Worm (Caenorhabditis elegans) whole organism, L4 larva: Measurements from ENCODE around the gene umps-1.

Experiments
- D1046.2 ChIP-seq: fragments of 200-800 bp; sonication (Bioruptor generic); IDR thresholded peaks from 2 replicates; pipeline ENCODE4 v1.3.6; 2022; ENCODE audit warnings: missing genetic modification characterization, missing compliant biosample characterization
- F10B5.3 ChIP-seq: sonication (generic microtip); optimal IDR thresholded peaks from 2 replicates; lab custom pipeline; 2016; ENCODE audit warnings: mild to moderate bottlenecking, missing genetic modification characterization, missing compliant biosample characterization
- T26A8.4 ChIP-seq: fragments of 200-800 bp; sonication (Bioruptor generic); IDR thresholded peaks from 2 replicates; pipeline ENCODE4 v1.3.6; 2022; ENCODE audit warnings: missing genetic modification characterization, missing compliant biosample characterization
- Y105C5A.15 ChIP-seq: fragments of 200-800 bp; sonication (Bioruptor generic); IDR thresholded peaks from 2 replicates; pipeline ENCODE4 v1.3.6; 2022; ENCODE audit warnings: missing genetic modification characterization, missing compliant biosample characterization
- aha-1 ChIP-seq: fragments of 150-350 bp; peaks from one replicate; lab custom pipeline; 2014; ENCODE audit warnings: missing biosample characterization, missing genetic modification characterization
- aly-2 ChIP-seq: sonication (generic microtip); optimal IDR thresholded peaks from 2 replicates; lab custom pipeline; 2018; ENCODE audit warnings: missing biosample characterization, missing genetic modification characterization
- ceh-20 ChIP-seq: fragments of 200-800 bp; sonication (Bioruptor generic); IDR thresholded peaks from 2 replicates; pipeline ENCODE4 v1.3.6; 2022; ENCODE audit warnings: missing genetic modification reagents, missing genetic modification characterization, missing compliant biosample characterization
- ceh-44 ChIP-seq: fragments of 200-800 bp; sonication (Bioruptor generic); IDR thresholded peaks from 2 replicates; pipeline ENCODE4 v1.3.6; 2022; ENCODE audit warnings: missing genetic modification reagents, missing genetic modification characterization, missing compliant biosample characterization
- ces-1 ChIP-seq: fragments of 150-350 bp; sonication (generic microtip); optimal IDR thresholded peaks from 4 replicates; lab custom pipeline; 2014; ENCODE audit warnings: missing biosample characterization, missing genetic modification reagents, missing genetic modification characterization
- cey-2 ChIP-seq: sonication (generic microtip); optimal IDR thresholded peaks from 3 replicates; lab custom pipeline; 2017; ENCODE audit warnings: missing genetic modification characterization, mild to moderate bottlenecking, missing compliant biosample characterization, antibody characterized with exemption, borderline replicate concordance; ENCODE audit not compliant: insufficient read depth
- ctbp-1 ChIP-seq: fragments of 200-800 bp; sonication (Bioruptor generic); IDR thresholded peaks from 2 replicates; pipeline ENCODE4 v1.3.6; 2022; ENCODE audit warnings: missing genetic modification reagents, missing genetic modification characterization, missing compliant biosample characterization
- daf-19 ChIP-seq: fragments of 200-800 bp; sonication (Bioruptor generic); conservative IDR thresholded peaks from 2 replicates; pipeline ENCODE4 v1.3.6; 2022; ENCODE audit warnings: missing genetic modification characterization, missing compliant biosample characterization
- duxl-1 ChIP-seq: sonication (generic microtip); optimal IDR thresholded peaks from 2 replicates; lab custom pipeline; 2016; ENCODE audit warnings: mild to moderate bottlenecking, missing genetic modification characterization, moderate library complexity, missing compliant biosample characterization; ENCODE audit not compliant: poor library complexity
- dve-1 ChIP-seq: sonication (generic microtip); optimal IDR thresholded peaks from 2 replicates; lab custom pipeline; 2017; ENCODE audit warnings: antibody characterized with exemption, mild to moderate bottlenecking, missing genetic modification characterization, missing compliant biosample characterization; ENCODE audit not compliant: insufficient read depth
- egl-27 ChIP-seq: sonication (generic microtip); optimal IDR thresholded peaks from 3 replicates; lab custom pipeline; 2017; ENCODE audit warnings: missing biosample characterization, missing genetic modification reagents, missing genetic modification characterization
- fkh-10 ChIP-seq: fragments of 150-350 bp; optimal IDR thresholded peaks from 2 replicates; lab custom pipeline; 2014; ENCODE audit warnings: missing biosample characterization, missing genetic modification reagents, missing genetic modification characterization
- hlh-11 ChIP-seq: fragments of 200-800 bp; sonication (Bioruptor generic); optimal IDR thresholded peaks from 2 replicates; lab custom pipeline; 2018; ENCODE audit warnings: mild to moderate bottlenecking, missing genetic modification characterization, missing compliant biosample characterization
- lin-13 ChIP-seq: fragments of 150-350 bp; optimal IDR thresholded peaks from 2 replicates; lab custom pipeline; 2014; ENCODE audit warnings: missing biosample characterization, missing genetic modification reagents, missing genetic modification characterization
- lin-15B ChIP-seq: fragments of 150-350 bp; sonication (generic microtip); optimal IDR thresholded peaks from 3 replicates; lab custom pipeline; 2014; ENCODE audit warnings: missing biosample characterization, missing genetic modification characterization
- lin-29 ChIP-seq: fragments of 200-800 bp; sonication (Bioruptor generic); IDR thresholded peaks from 2 replicates; pipeline ENCODE4 v1.3.6; 2022; ENCODE audit warnings: missing genetic modification reagents, missing genetic modification characterization, missing compliant biosample characterization
- lin-38 ChIP-seq: fragments of 200-800 bp; sonication (Bioruptor generic); IDR thresholded peaks from 2 replicates; pipeline ENCODE4 v1.3.6; 2022; ENCODE audit warnings: missing genetic modification reagents, missing genetic modification characterization, missing compliant biosample characterization
- lin-39 ChIP-seq: fragments of 150-350 bp; optimal IDR thresholded peaks from 2 replicates; lab custom pipeline; 2014; ENCODE audit warnings: missing biosample characterization, missing genetic modification reagents, missing genetic modification characterization
- lsy-2 ChIP-seq, 2 experiments: fragments of 150-350 bp in 1 of 2; sonication (generic microtip) in 1 of 2; optimal IDR thresholded peaks; 2 replicates each; lab custom pipeline; 2014 to 2017; ENCODE audit warnings: missing biosample characterization in 2 of 2, missing genetic modification characterization in 2 of 2
- madf-5 ChIP-seq, 2 experiments: fragments of 200-800 bp; sonication (Bioruptor generic); IDR thresholded peaks; 2 replicates each; pipeline ENCODE4 v1.3.6; 2022; ENCODE audit warnings: missing compliant biosample characterization in 2 of 2, missing genetic modification characterization in 2 of 2
- madf-9 ChIP-seq: fragments of 200-800 bp; sonication (Bioruptor generic); conservative IDR thresholded peaks from 2 replicates; pipeline ENCODE4 v1.3.6; 2022; ENCODE audit warnings: missing genetic modification reagents, missing genetic modification characterization, missing compliant biosample characterization
- mep-1 ChIP-seq: fragments of 150-350 bp; sonication (generic microtip); optimal IDR thresholded peaks from 3 replicates; lab custom pipeline; 2014; ENCODE audit warnings: missing biosample characterization, missing genetic modification characterization
- mxl-3 ChIP-seq: fragments of 200-800 bp; sonication (Bioruptor generic); optimal IDR thresholded peaks from 2 replicates; lab custom pipeline; 2018; ENCODE audit warnings: mild to moderate bottlenecking, missing genetic modification characterization, missing compliant biosample characterization
- nhr-237 ChIP-seq: sonication (generic microtip); optimal IDR thresholded peaks from 2 replicates; lab custom pipeline; 2017; ENCODE audit warnings: missing biosample characterization, missing genetic modification characterization
- nhr-28 ChIP-seq: fragments of 150-350 bp; optimal IDR thresholded peaks from 2 replicates; lab custom pipeline; 2014; ENCODE audit warnings: missing biosample characterization, missing genetic modification characterization
- nhr-48 ChIP-seq: sonication (generic microtip); optimal IDR thresholded peaks from 2 replicates; lab custom pipeline; 2016; ENCODE audit warnings: mild to moderate bottlenecking, missing genetic modification characterization, missing compliant biosample characterization
- nhr-76 ChIP-seq: fragments of 150-350 bp; optimal IDR thresholded peaks from 2 replicates; lab custom pipeline; 2014; ENCODE audit warnings: missing biosample characterization, missing genetic modification characterization
- pqm-1 ChIP-seq: sonication (generic microtip); optimal IDR thresholded peaks from 2 replicates; lab custom pipeline; 2017; ENCODE audit warnings: missing biosample characterization, missing genetic modification characterization
- set-16 ChIP-seq: fragments of 200-800 bp; sonication (Bioruptor generic); IDR thresholded peaks from 2 replicates; pipeline ENCODE4 v1.3.6; 2022; ENCODE audit warnings: missing genetic modification reagents, missing genetic modification characterization, missing compliant biosample characterization
- snpc-4 ChIP-seq: fragments of 150-350 bp; optimal IDR thresholded peaks from 2 replicates; lab custom pipeline; 2014; ENCODE audit warnings: missing biosample characterization, missing genetic modification characterization
- tag-97 ChIP-seq: fragments of 200-800 bp; sonication (Bioruptor generic); IDR thresholded peaks from 2 replicates; pipeline ENCODE4 v1.3.6; 2022; ENCODE audit warnings: missing genetic modification characterization, missing compliant biosample characterization
- tra-1 ChIP-seq: fragments of 200-800 bp; sonication (Bioruptor generic); IDR thresholded peaks from 2 replicates; pipeline ENCODE4 v1.3.6; 2022; ENCODE audit warnings: missing genetic modification reagents, missing genetic modification characterization, missing compliant biosample characterization
- unc-39 ChIP-seq: sonication (generic microtip); optimal IDR thresholded peaks from 2 replicates; lab custom pipeline; 2017; ENCODE audit warnings: missing biosample characterization, missing genetic modification characterization
- unc-62 ChIP-seq, 3 experiments: fragments of 150-350 bp in 1 of 3; sonication (generic microtip); optimal IDR thresholded peaks in 2 of 3; peaks in 1 of 3; 1 replicate in 1 of 3; 2 replicates in 2 of 3; lab custom pipeline; 2014 to 2017; ENCODE audit warnings: missing biosample characterization in 3 of 3, missing genetic modification characterization in 3 of 3, missing genetic modification reagents in 3 of 3, missing genotype in 1 of 3
- vab-7 ChIP-seq: fragments of 200-800 bp; sonication (Bioruptor generic); IDR thresholded peaks from 2 replicates; pipeline ENCODE4 v1.3.6; 2022; ENCODE audit warnings: missing genetic modification reagents, missing genetic modification characterization, missing compliant biosample characterization
- zag-1 ChIP-seq: fragments of 150-350 bp; optimal IDR thresholded peaks from 2 replicates; lab custom pipeline; 2014; ENCODE audit warnings: missing biosample characterization, missing genetic modification characterization
- zfp-2 ChIP-seq: sonication (generic microtip); optimal IDR thresholded peaks from 2 replicates; lab custom pipeline; 2016; ENCODE audit warnings: mild to moderate bottlenecking, missing genetic modification characterization, missing compliant biosample characterization
- zfp-3 ChIP-seq: fragments of 200-800 bp; sonication (Bioruptor generic); conservative IDR thresholded peaks from 2 replicates; pipeline ENCODE4 v1.3.6; 2022; ENCODE audit warnings: missing genetic modification reagents, missing genetic modification characterization, missing compliant biosample characterization

umps-1 gene

ce11 chrIII:10364656-10365055 lies 7.2 kb upstream of the umps-1 start, which contains the start of gene tbc-8:
Gene tbc-8 (plus strand): TSS chrIII:10364956.
- TF ChIP-seq unc-62 (GFP tag; optimal IDR thresholded peaks at IDR 0.05 in 1 of 2; lab: Kevin White, UChicago) (no peak), unc-62 (tag; optimal IDR thresholded peaks at IDR 0.05; lab: Kevin White, UChicago) (no peak), aha-1 (tag; lab: Kevin White, UChicago) (peak; percentile 48), egl-27 (tag; lab: Kevin White, UChicago) (no peak), duxl-1 (tag; lab: Kevin White, UChicago) (no peak), nhr-28 (no peak), lin-39 (no peak)

ce11 chrIII:10362920-10363319 lies 5.5 kb upstream of the umps-1 start:
- TF ChIP-seq mxl-3: no peak
- no peak for TF ChIP-seq ceh-44 (GFP tag; lab: Robert Waterston, UW)
- no peak for TF ChIP-seq aly-2 (tag; lab: Kevin White, UChicago)

ce11 chrIII:10361456-10361855 lies 4.0 kb upstream of the umps-1 start:
- TF ChIP-seq madf-5 (GFP tag; IDR thresholded peaks at IDR 0.05; lab: Robert Waterston, UW) (no peak), madf-9 (no peak), lin-15B (no peak), hlh-11 (no peak), ces-1 (no peak), cey-2 (tag; lab: Kevin White, UChicago) (no peak), Y105C5A.15 (GFP tag; lab: Robert Waterston, UW) (no peak), unc-39 (tag; lab: Kevin White, UChicago) (no peak), vab-7 (GFP tag; lab: Robert Waterston, UW) (no peak), nhr-48 (no peak), zag-1 (tag; lab: Kevin White, UChicago) (no peak), lin-13 (no peak), nhr-237 (tag; lab: Kevin White, UChicago) (no peak), nhr-28 (no peak), F10B5.3 (tag; lab: Kevin White, UChicago) (no peak), pqm-1 (tag; lab: Kevin White, UChicago) (no peak), zfp-3 (GFP tag; lab: Robert Waterston, UW) (no peak)

ce11 chrIII:10359916-10360315 lies 2.5 kb upstream of the umps-1 start:
- TF ChIP-seq tra-1 (GFP tag; lab: Robert Waterston, UW) (no peak), aha-1 (tag; lab: Kevin White, UChicago) (peak; percentile 93)

- TF ChIP-seq aha-1 (tag; lab: Kevin White, UChicago) (peak; percentile 14), ces-1 (peak; percentile 86), fkh-10 (GFP tag; lab: Kevin White, UChicago) (peak; percentile 62), mep-1 (tag; lab: Kevin White, UChicago) (no peak), lin-38 (GFP tag; lab: Robert Waterston, UW) (no peak), ctbp-1 (0 out of 2 replicates have a peak, but pooled peaks have one; percentile 55), lsy-2 (tag; optimal IDR thresholded peaks at IDR 0.05; lab: Kevin White, UChicago) (peak in 1 of 2 experiments; percentile 46)
Measured at ce11 chrIII:10358751-10359150, 1.3 kb upstream of the umps-1 start.

- no peak for TF ChIP-seq aly-2 (tag; lab: Kevin White, UChicago)
- no peak for TF ChIP-seq set-16 (GFP tag; lab: Robert Waterston, UW)
- no peak for TF ChIP-seq zfp-2
- TF ChIP-seq ceh-20 (GFP tag; lab: Robert Waterston, UW): no peak
- no peak for TF ChIP-seq lin-29
- no peak; the same call in none of the 2 replicates for TF ChIP-seq T26A8.4
- no peak; the same call in 1 of the 2 replicates for TF ChIP-seq lin-38 (GFP tag; lab: Robert Waterston, UW)
- TF ChIP-seq D1046.2 (GFP tag; lab: Robert Waterston, UW): no peak
- no peak for TF ChIP-seq tag-97 (GFP tag; lab: Robert Waterston, UW)
- TF ChIP-seq hlh-11: peak; percentile 84
- no peak for TF ChIP-seq nhr-76 (tag; lab: Kevin White, UChicago)
- TF ChIP-seq unc-62 (GFP tag; optimal IDR thresholded peaks at IDR 0.05 in 1 of 2; lab: Kevin White, UChicago): no peak
- no peak for TF ChIP-seq unc-62 (tag; optimal IDR thresholded peaks at IDR 0.05; lab: Kevin White, UChicago)
- TF ChIP-seq snpc-4 (tag; lab: Kevin White, UChicago): no peak
- TF ChIP-seq tra-1 (GFP tag; lab: Robert Waterston, UW): no peak
- no peak for TF ChIP-seq daf-19 (GFP tag; lab: Robert Waterston, UW)
- peak; percentile 90 for TF ChIP-seq dve-1
Measured at ce11 chrIII:10355382-10355781, 2.1 kb downstream of the umps-1 start, which contains the start of gene spp-1. Gene spp-1 (minus strand): TSS chrIII:10355668.
